Fruit fly (Drosophila melanogaster): ENCODE measurements around the gene Nhe1.

Nhe1 gene

dm6 chr2L:134563-135382, 28.2 kb upstream of the Nhe1 start:
- TF ChIP-seq dsx (GFP tag; optimal IDR thresholded peaks at IDR 0.05; ENCODE audit: poor library complexity, severe bottlenecking), result no peak
- peak; percentile 11 for TF ChIP-seq pdm3 (GFP tag; optimal IDR thresholded peaks at IDR 0.05)
- no peak for TF ChIP-seq Sox102F (GFP tag; optimal IDR thresholded peaks at IDR 0.05)
- TF ChIP-seq Eip75B (GFP tag; optimal IDR thresholded peaks at IDR 0.05), result peak; percentile 2
- no peak for TF ChIP-seq dac (GFP tag; optimal IDR thresholded peaks at IDR 0.05)
- TF ChIP-seq CG6276 (GFP tag; optimal IDR thresholded peaks at IDR 0.05), result no peak
- TF ChIP-seq CG10669 (GFP tag; optimal IDR thresholded peaks at IDR 0.05), result no peak
- no peak for TF ChIP-seq Blimp-1 (GFP tag; optimal IDR thresholded peaks at IDR 0.05)
- TF ChIP-seq CG16779 (tag; optimal IDR thresholded peaks at IDR 0.05), result no peak
- TF ChIP-seq CG10631 (GFP tag; optimal IDR thresholded peaks at IDR 0.05), result peak; percentile 18
- no peak for TF ChIP-seq Ets21C (GFP tag; optimal IDR thresholded peaks at IDR 0.05)
- TF ChIP-seq acj6 (GFP tag; optimal IDR thresholded peaks at IDR 0.05), result no peak
- TF ChIP-seq Lpt (GFP tag; optimal IDR thresholded peaks at IDR 0.05), result no peak
- TF ChIP-seq net (GFP tag; optimal IDR thresholded peaks at IDR 0.05), result peak; percentile 13
- peak; percentile 86 for TF ChIP-seq Eip78C (GFP tag)
- TF ChIP-seq CG1621 (tag; optimal IDR thresholded peaks at IDR 0.05), result no peak
- no peak for TF ChIP-seq CG8119 (GFP tag; IDR thresholded peaks at IDR 0.05)
- peak; percentile 15 for TF ChIP-seq vri (GFP tag; optimal IDR thresholded peaks at IDR 0.05)
- no peak for TF ChIP-seq CG31627 (GFP tag; optimal IDR thresholded peaks at IDR 0.05)
- TF ChIP-seq lz (GFP tag; optimal IDR thresholded peaks at IDR 0.05), result no peak
- TF ChIP-seq CG3032 (tag; optimal IDR thresholded peaks at IDR 0.05), result no peak
- 0 out of 3 replicates have a peak, but pooled peaks have one; percentile 29 for TF ChIP-seq CG6163 (GFP tag; IDR thresholded peaks at IDR 0.05)
- no peak for TF ChIP-seq CG6854 (GFP tag; optimal IDR thresholded peaks at IDR 0.05)
- no peak for TF ChIP-seq Gug (GFP tag; IDR thresholded peaks at IDR 0.05)
- no peak for TF ChIP-seq Sox14 (GFP tag; optimal IDR thresholded peaks at IDR 0.05)
- TF ChIP-seq CG6792 (GFP tag; optimal IDR thresholded peaks at IDR 0.05), result peak; percentile 16
- TF ChIP-seq ss (GFP tag; optimal IDR thresholded peaks at IDR 0.05), result peak in 1 of 2 experiments; percentile 0
- TF ChIP-seq Smox (GFP tag; optimal IDR thresholded peaks at IDR 0.05), result no peak
- TF ChIP-seq CG32006 (GFP tag; optimal IDR thresholded peaks at IDR 0.05), result peak; percentile 30
- peak; percentile 90 for TF ChIP-seq svp (GFP tag)
- no peak for TF ChIP-seq CG3919 (GFP tag; optimal IDR thresholded peaks at IDR 0.05)
- peak; percentile 20 for TF ChIP-seq Ets96B (tag; optimal IDR thresholded peaks at IDR 0.05)

- no peak for TF ChIP-seq dac (GFP tag; optimal IDR thresholded peaks at IDR 0.05)
- peak; percentile 24 for TF ChIP-seq CG3919 (GFP tag; optimal IDR thresholded peaks at IDR 0.05)
- no peak for TF ChIP-seq CG4318 (GFP tag; optimal IDR thresholded peaks at IDR 0.05)
- TF ChIP-seq CG11294 (GFP tag; IDR thresholded peaks at IDR 0.05), result no peak
- peak; percentile 86 for TF ChIP-seq CG6276 (GFP tag; optimal IDR thresholded peaks at IDR 0.05)
- TF ChIP-seq CG9139 (GFP tag; optimal IDR thresholded peaks at IDR 0.05), result peak; percentile 50
- peak; percentile 43 for TF ChIP-seq Hr4 (GFP tag; optimal IDR thresholded peaks at IDR 0.05)
- peak; percentile 48 for TF ChIP-seq fkh (GFP tag; optimal IDR thresholded peaks at IDR 0.05)
- TF ChIP-seq Lpt (GFP tag; optimal IDR thresholded peaks at IDR 0.05), result peak; percentile 15
- peak; percentile 39 for TF ChIP-seq CG16779 (tag; optimal IDR thresholded peaks at IDR 0.05)
- peak; percentile 58 to 72 for TF ChIP-seq ss (GFP tag; optimal IDR thresholded peaks at IDR 0.05)
- peak; percentile 62 for TF ChIP-seq Blimp-1 (GFP tag; optimal IDR thresholded peaks at IDR 0.05)
- TF ChIP-seq CG6854 (GFP tag; optimal IDR thresholded peaks at IDR 0.05), result peak; percentile 37
- TF ChIP-seq net (GFP tag; optimal IDR thresholded peaks at IDR 0.05), result peak; percentile 68
- TF ChIP-seq topi (GFP tag; optimal IDR thresholded peaks at IDR 0.05), result peak; percentile 20
- peak; percentile 52 for TF ChIP-seq Sox102F (GFP tag; optimal IDR thresholded peaks at IDR 0.05)
- TF ChIP-seq CG8119 (GFP tag; IDR thresholded peaks at IDR 0.05), result peak; percentile 57; the same call in 2 of the 3 replicates
- peak in 1 of 2 experiments; percentile 21 for TF ChIP-seq salr (GFP tag; optimal IDR thresholded peaks at IDR 0.05)
- TF ChIP-seq CG11762 (GFP tag; optimal IDR thresholded peaks at IDR 0.05; ENCODE audit: insufficient read depth), result no peak
- peak; percentile 69; the same call in 2 of the 3 replicates for TF ChIP-seq CG6163 (GFP tag; IDR thresholded peaks at IDR 0.05)
- TF ChIP-seq CG3032 (tag; optimal IDR thresholded peaks at IDR 0.05), result no peak
- peak; percentile 75 for TF ChIP-seq svp (GFP tag)
- no peak for TF ChIP-seq CG31627 (GFP tag; optimal IDR thresholded peaks at IDR 0.05)
- TF ChIP-seq CG6792 (GFP tag; optimal IDR thresholded peaks at IDR 0.05), result peak; percentile 21
- TF ChIP-seq Ets96B (tag; optimal IDR thresholded peaks at IDR 0.05), result peak; percentile 27
- TF ChIP-seq Eip78C (GFP tag), result peak; percentile 87
- peak; percentile 19 for TF ChIP-seq CG32006 (GFP tag; optimal IDR thresholded peaks at IDR 0.05)
- peak; percentile 72 for TF ChIP-seq Sox14 (GFP tag; optimal IDR thresholded peaks at IDR 0.05)
- peak; percentile 5 for TF ChIP-seq OdsH (GFP tag; optimal IDR thresholded peaks at IDR 0.05)
- peak; percentile 5 for TF ChIP-seq spab (GFP tag; optimal IDR thresholded peaks at IDR 0.05)
- peak; percentile 21 for TF ChIP-seq CG1621 (tag; optimal IDR thresholded peaks at IDR 0.05)
- no peak for TF ChIP-seq cyc (GFP tag; optimal IDR thresholded peaks at IDR 0.05)
Measured at dm6 chr2L:131466-132270, 25.1 kb upstream of the Nhe1 start, which contains the start of gene Gs1. TSS of gene Gs1 (plus strand) at chr2L:132077.

Data from whole organism, prepupa.